Worm (Caenorhabditis elegans) whole organism, early embryonic: Measurements from ENCODE around the gene cat-2.

Experiments used
- aly-1 ChIP-seq: sonication (generic microtip); optimal IDR thresholded peaks from 2 replicates; lab custom pipeline; 2016; ENCODE audit warnings: missing genetic modification characterization, missing compliant biosample characterization
- ets-7 ChIP-seq: sonication (generic microtip); optimal IDR thresholded peaks from 2 replicates; lab custom pipeline; 2016; ENCODE audit warnings: missing genotype, missing genetic modification characterization, missing compliant biosample characterization
- hmg-4 ChIP-seq: fragments of 200-800 bp; sonication (Bioruptor generic); optimal IDR thresholded peaks from 2 replicates; lab custom pipeline; 2018; ENCODE audit warnings: mild to moderate bottlenecking, missing genetic modification characterization, missing compliant biosample characterization
- hnd-1 ChIP-seq: sonication (generic microtip); optimal IDR thresholded peaks from 2 replicates; lab custom pipeline; 2016; ENCODE audit warnings: missing genetic modification characterization, missing compliant biosample characterization
- sea-1 ChIP-seq: fragments of 200-800 bp; sonication (Bioruptor generic); conservative IDR thresholded peaks from 2 replicates; pipeline ENCODE4 v1.3.6; 2022; ENCODE audit warnings: missing genetic modification characterization, missing compliant biosample characterization

- TF ChIP-seq sea-1 (GFP tag; lab: Robert Waterston, UW): no peak
- no peak for TF ChIP-seq hmg-4
- TF ChIP-seq hnd-1 (tag; lab: Kevin White, UChicago): no peak
- no peak for TF ChIP-seq aly-1
- no peak for TF ChIP-seq ets-7 (tag; lab: Kevin White, UChicago)
Observed at ce11 chrII:220602-221001, 37.0 kb upstream of the cat-2 start, which contains the start of gene ubxn-3.
